Fruit fly (Drosophila melanogaster): ENCODE results near the gene CG2211.

The CG2211 gene

DNA sequence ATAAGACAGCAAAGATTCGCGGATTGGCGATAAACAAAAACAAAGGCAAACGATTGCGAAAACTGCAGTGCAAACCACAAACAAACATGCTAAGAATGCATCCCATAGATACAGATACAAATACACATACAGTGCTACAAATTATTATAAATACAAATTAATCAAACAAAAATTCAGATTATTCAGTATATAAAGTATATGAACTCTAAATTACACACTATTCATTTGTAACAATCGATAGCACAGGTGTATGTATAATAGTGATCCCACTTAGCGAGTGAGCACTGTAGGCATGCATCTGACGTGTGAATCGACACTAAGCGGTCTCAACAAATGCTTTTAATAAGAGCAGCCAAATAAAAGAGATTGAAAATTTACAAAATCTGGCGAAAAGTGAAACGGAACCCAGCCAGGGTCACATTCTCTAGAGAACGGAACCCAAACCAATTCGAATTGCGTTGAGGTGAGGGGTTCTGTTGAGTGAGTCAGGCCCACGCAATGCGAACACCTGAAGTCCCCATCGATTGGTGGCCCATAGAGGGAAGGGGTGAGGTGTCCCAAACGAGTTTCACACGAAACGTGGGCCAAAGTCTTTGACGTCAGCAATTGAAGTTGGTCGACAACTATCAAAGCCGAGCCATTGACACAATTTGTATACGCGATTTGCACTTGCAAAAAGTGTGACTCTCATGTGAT lies 39.4 kb upstream of the CG2211 start (continued):
- peak; percentile 31 for TF ChIP-seq CG6276 (GFP tag; optimal IDR thresholded peaks at IDR 0.05)
- TF ChIP-seq CG6854 (GFP tag; optimal IDR thresholded peaks at IDR 0.05), result no peak
- no peak for TF ChIP-seq CG6808 (GFP tag; optimal IDR thresholded peaks at IDR 0.05)
- peak; percentile 74 for TF ChIP-seq acj6 (GFP tag; optimal IDR thresholded peaks at IDR 0.05)
- no peak for TF ChIP-seq dsx (GFP tag; optimal IDR thresholded peaks at IDR 0.05; ENCODE audit: poor library complexity, severe bottlenecking)
- peak; percentile 46 for TF ChIP-seq CG3919 (GFP tag; optimal IDR thresholded peaks at IDR 0.05)
- TF ChIP-seq Sox102F (GFP tag; optimal IDR thresholded peaks at IDR 0.05), result peak; percentile 69
- TF ChIP-seq Blimp-1 (GFP tag; optimal IDR thresholded peaks at IDR 0.05), result no peak
- peak; percentile 42 for TF ChIP-seq CG4318 (GFP tag; optimal IDR thresholded peaks at IDR 0.05)
- TF ChIP-seq CG9139 (GFP tag; optimal IDR thresholded peaks at IDR 0.05), result no peak
- peak; percentile 12 for TF ChIP-seq fd59A (GFP tag; optimal IDR thresholded peaks at IDR 0.05)
- peak; percentile 29 for TF ChIP-seq Lpt (GFP tag; optimal IDR thresholded peaks at IDR 0.05)
- peak; percentile 45 for TF ChIP-seq Eip75B (GFP tag; optimal IDR thresholded peaks at IDR 0.05)
- TF ChIP-seq svp (GFP tag), result peak; percentile 80
- peak; percentile 78 for TF ChIP-seq CG34406 (GFP tag; optimal IDR thresholded peaks at IDR 0.05)

DNA sequence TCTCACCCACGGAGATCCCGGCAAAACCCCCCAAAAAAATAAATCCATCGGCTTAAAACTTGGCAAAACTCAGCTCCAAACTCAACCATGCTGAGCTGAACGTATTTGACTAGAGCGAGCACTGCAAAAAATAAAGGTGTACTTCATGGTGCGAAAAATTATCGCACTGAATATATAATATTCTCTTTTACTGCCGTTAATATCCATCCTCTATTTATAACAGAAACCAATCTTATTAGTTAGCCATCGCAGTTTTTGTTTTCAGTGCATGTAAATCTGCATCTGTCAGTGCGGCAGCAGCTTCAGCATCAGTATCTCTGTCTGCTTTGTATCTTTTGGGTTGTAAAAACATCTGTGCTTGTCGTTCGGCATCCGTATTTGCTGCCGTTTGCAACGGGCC lies 35.8 kb upstream of the CG2211 start:
- TF ChIP-seq CG10669 (GFP tag; optimal IDR thresholded peaks at IDR 0.05) (peak; percentile 17), CG32006 (GFP tag; optimal IDR thresholded peaks at IDR 0.05) (peak; percentile 68), lz (GFP tag; optimal IDR thresholded peaks at IDR 0.05) (peak; percentile 29), OdsH (GFP tag; optimal IDR thresholded peaks at IDR 0.05) (peak; percentile 66), CG4318 (GFP tag; optimal IDR thresholded peaks at IDR 0.05) (peak; percentile 45), Eip75B (GFP tag; optimal IDR thresholded peaks at IDR 0.05) (no peak), CG34406 (GFP tag; optimal IDR thresholded peaks at IDR 0.05) (peak; percentile 27), topi (GFP tag; optimal IDR thresholded peaks at IDR 0.05) (no peak), fd59A (GFP tag; optimal IDR thresholded peaks at IDR 0.05) (peak; percentile 4), CG6854 (GFP tag; optimal IDR thresholded peaks at IDR 0.05) (no peak), CG31627 (GFP tag; optimal IDR thresholded peaks at IDR 0.05) (peak; percentile 36), CG16779 (tag; optimal IDR thresholded peaks at IDR 0.05) (no peak), vri (GFP tag; optimal IDR thresholded peaks at IDR 0.05) (no peak), dsx (GFP tag; optimal IDR thresholded peaks at IDR 0.05; ENCODE audit: poor library complexity, severe bottlenecking) (no peak), Hr38 (GFP tag; optimal IDR thresholded peaks at IDR 0.05) (no peak), CG8119 (GFP tag; IDR thresholded peaks at IDR 0.05) (peak; percentile 78), Sox102F (GFP tag; optimal IDR thresholded peaks at IDR 0.05) (peak; percentile 13), svp (GFP tag) (peak; percentile 66), salr (GFP tag; optimal IDR thresholded peaks at IDR 0.05) (no peak), CG11294 (GFP tag; IDR thresholded peaks at IDR 0.05) (0 out of 2 replicates have a peak, but pooled peaks have one; percentile 18), CG9139 (GFP tag; optimal IDR thresholded peaks at IDR 0.05) (no peak), CG6792 (GFP tag; optimal IDR thresholded peaks at IDR 0.05) (no peak), CG6276 (GFP tag; optimal IDR thresholded peaks at IDR 0.05) (peak; percentile 27), fkh (GFP tag; optimal IDR thresholded peaks at IDR 0.05) (no peak), Ets96B (tag; optimal IDR thresholded peaks at IDR 0.05) (peak; percentile 35), Blimp-1 (GFP tag; optimal IDR thresholded peaks at IDR 0.05) (no peak), Eip78C (GFP tag) (peak; percentile 86), Ets21C (GFP tag; optimal IDR thresholded peaks at IDR 0.05) (no peak), Hr4 (GFP tag; optimal IDR thresholded peaks at IDR 0.05) (peak; percentile 81), achi (GFP tag; optimal IDR thresholded peaks at IDR 0.05) (peak; percentile 31), Sox15 (GFP tag; optimal IDR thresholded peaks at IDR 0.05) (peak; percentile 11), CG8319 (GFP tag; optimal IDR thresholded peaks at IDR 0.05) (no peak), cyc (GFP tag; optimal IDR thresholded peaks at IDR 0.05) (no peak), CG3919 (GFP tag; optimal IDR thresholded peaks at IDR 0.05) (peak; percentile 22), CG10631 (GFP tag; optimal IDR thresholded peaks at IDR 0.05) (peak; percentile 39), Hr39 (GFP tag; optimal IDR thresholded peaks at IDR 0.05) (peak; percentile 47), CG8632 (GFP tag; optimal IDR thresholded peaks at IDR 0.05) (peak; percentile 0), net (GFP tag; optimal IDR thresholded peaks at IDR 0.05) (peak; percentile 53), CG3032 (tag; optimal IDR thresholded peaks at IDR 0.05) (no peak), CG11902 (GFP tag; optimal IDR thresholded peaks at IDR 0.05) (no peak), acj6 (GFP tag; optimal IDR thresholded peaks at IDR 0.05) (peak; percentile 53), fd85E (GFP tag; optimal IDR thresholded peaks at IDR 0.05) (no peak), Gug (GFP tag; IDR thresholded peaks at IDR 0.05) (no peak), esn (GFP tag; optimal IDR thresholded peaks at IDR 0.05) (peak; percentile 28), ss (GFP tag; optimal IDR thresholded peaks at IDR 0.05) (no peak)

All from whole organism, prepupa.